Fruit fly (Drosophila melanogaster) whole organism, embryonic: Measurements from ENCODE around the gene Tim9b.

ENCODE experiments used
- ATbp ChIP-seq: fragments of 200-800 bp; sonication (Bioruptor generic); optimal IDR thresholded peaks from 2 replicates; lab custom pipeline; 2017; ENCODE audit warnings: missing biosample characterization, mild to moderate bottlenecking, missing genetic modification characterization, missing genetic modification reagents
- BEAF-32 ChIP-seq: fragments of 200-800 bp; sonication (Bioruptor generic); optimal IDR thresholded peaks from 3 replicates; lab custom pipeline; 2017; ENCODE audit warnings: missing biosample characterization, missing genetic modification characterization, mild to moderate bottlenecking, moderate library complexity, missing genetic modification reagents
- Blimp-1 ChIP-seq: fragments of 200-800 bp; sonication (Bioruptor generic); optimal IDR thresholded peaks from 3 replicates; lab custom pipeline; 2018; ENCODE audit warnings: missing biosample characterization, missing genetic modification characterization, mild to moderate bottlenecking, moderate library complexity, missing genetic modification reagents
- CG10274 ChIP-seq: fragments of 200-800 bp; sonication (Bioruptor generic); optimal IDR thresholded peaks from 3 replicates; lab custom pipeline; 2017; ENCODE audit warnings: missing biosample characterization, mild to moderate bottlenecking, missing genetic modification characterization
- CG10462 ChIP-seq: fragments of 200-800 bp; sonication (Bioruptor generic); optimal IDR thresholded peaks from 2 replicates; lab custom pipeline; 2016; ENCODE audit warnings: missing biosample characterization, missing genetic modification characterization
- CG12155 ChIP-seq: fragments of 200-800 bp; sonication (Bioruptor generic); optimal IDR thresholded peaks from 3 replicates; lab custom pipeline; 2016; ENCODE audit warnings: missing biosample characterization, missing genetic modification characterization
- CG13775 ChIP-seq: fragments of 200-800 bp; sonication (Bioruptor generic); optimal IDR thresholded peaks from 3 replicates; lab custom pipeline; 2017; ENCODE audit warnings: missing biosample characterization, mild to moderate bottlenecking, missing genetic modification characterization
- CG14965 ChIP-seq: fragments of 200-800 bp; sonication (Bioruptor generic); optimal IDR thresholded peaks from 2 replicates; lab custom pipeline; 2016; ENCODE audit warnings: missing biosample characterization, missing genetic modification characterization, borderline replicate concordance
- CG15514 ChIP-seq: fragments of 200-800 bp; sonication (Bioruptor generic); optimal IDR thresholded peaks from 3 replicates; lab custom pipeline; 2017; ENCODE audit warnings: missing biosample characterization, missing genetic modification characterization, mild to moderate bottlenecking, moderate library complexity, missing genetic modification reagents
- CG16815 ChIP-seq: fragments of 200-800 bp; sonication (Bioruptor generic); optimal IDR thresholded peaks from 3 replicates; lab custom pipeline; 2017; ENCODE audit warnings: missing biosample characterization, mild to moderate bottlenecking, missing genetic modification characterization
- CG17328 ChIP-seq: fragments of 200-800 bp; sonication (Bioruptor generic); IDR thresholded peaks from 2 replicates; pipeline ENCODE4 v1.3.6; 2022; ENCODE audit warnings: missing biosample characterization, missing genetic modification characterization
- CG30403 ChIP-seq: fragments of 200-800 bp; sonication (Bioruptor generic); optimal IDR thresholded peaks from 3 replicates; lab custom pipeline; 2016; ENCODE audit warnings: missing biosample characterization, missing genetic modification characterization
- CG31365 ChIP-seq: fragments of 200-800 bp; sonication (Bioruptor generic); optimal IDR thresholded peaks from 2 replicates; lab custom pipeline; 2018; ENCODE audit warnings: missing biosample characterization, mild to moderate bottlenecking, missing genetic modification characterization
- CG32767 ChIP-seq: fragments of 200-800 bp; sonication (Bioruptor generic); IDR thresholded peaks from 2 replicates; pipeline ENCODE4 v1.3.6; 2022; ENCODE audit warnings: missing biosample characterization, missing genetic modification characterization
- CG34376 ChIP-seq: fragments of 200-800 bp; sonication (Bioruptor generic); optimal IDR thresholded peaks from 2 replicates; lab custom pipeline; 2018; ENCODE audit warnings: missing biosample characterization, mild to moderate bottlenecking, missing genetic modification characterization
- CG5953 ChIP-seq: fragments of 200-800 bp; sonication (Bioruptor generic); IDR thresholded peaks from 2 replicates; pipeline ENCODE4 v1.3.6; 2022; ENCODE audit warnings: missing biosample characterization, missing genetic modification characterization
- CG9437 ChIP-seq: fragments of 200-800 bp; sonication (Bioruptor generic); optimal IDR thresholded peaks from 2 replicates; lab custom pipeline; 2018; ENCODE audit warnings: missing biosample characterization, mild to moderate bottlenecking, missing genetic modification characterization
- CG9797 ChIP-seq: fragments of 200-800 bp; sonication (Bioruptor generic); optimal IDR thresholded peaks from 3 replicates; lab custom pipeline; 2018; ENCODE audit warnings: missing biosample characterization, mild to moderate bottlenecking, missing genetic modification characterization
- D19A ChIP-seq: fragments of 200-800 bp; optimal IDR thresholded peaks from 3 replicates; lab custom pipeline; 2019; ENCODE audit warnings: missing biosample characterization, mild to moderate bottlenecking, missing genetic modification characterization, moderate library complexity
- Deaf1 ChIP-seq: fragments of 200-800 bp; optimal IDR thresholded peaks from 3 replicates; lab custom pipeline; 2019; ENCODE audit warnings: missing biosample characterization, mild to moderate bottlenecking, missing genetic modification characterization, moderate library complexity
- Ets97D ChIP-seq: fragments of 200-800 bp; sonication (Bioruptor generic); optimal IDR thresholded peaks from 3 replicates; lab custom pipeline; 2016; ENCODE audit warnings: missing biosample characterization, missing genetic modification characterization
- Fer3 ChIP-seq: fragments of 200-800 bp; sonication (Bioruptor generic); optimal IDR thresholded peaks from 2 replicates; lab custom pipeline; 2018; ENCODE audit warnings: missing biosample characterization, mild to moderate bottlenecking, missing genetic modification characterization, moderate library complexity
- HHEX ChIP-seq: fragments of 200-800 bp; sonication (Bioruptor generic); optimal IDR thresholded peaks from 3 replicates; lab custom pipeline; 2017; ENCODE audit warnings: missing biosample characterization, mild to moderate bottlenecking, missing genetic modification characterization, missing genetic modification reagents
- HmgZ ChIP-seq: fragments of 200-800 bp; sonication (Bioruptor generic); optimal IDR thresholded peaks from 2 replicates; lab custom pipeline; 2018; ENCODE audit warnings: missing biosample characterization, mild to moderate bottlenecking, missing genetic modification characterization
- NC2α ChIP-seq: fragments of 200-800 bp; sonication (Bioruptor generic); optimal IDR thresholded peaks from 2 replicates; lab custom pipeline; 2016; ENCODE audit warnings: missing biosample characterization, missing genetic modification characterization
- Tbp ChIP-seq: fragments of >200 bp; optimal IDR thresholded peaks from 2 replicates; lab custom pipeline; 2018; ENCODE audit warnings: missing biosample characterization, missing genetic modification characterization
- Usf ChIP-seq: fragments of 200-800 bp; sonication (Bioruptor generic); optimal IDR thresholded peaks from 2 replicates; lab custom pipeline; 2017; ENCODE audit warnings: missing genotype, missing biosample characterization, missing genetic modification characterization
- Xbp1 ChIP-seq: fragments of 200-800 bp; sonication (Bioruptor generic); optimal IDR thresholded peaks from 3 replicates; lab custom pipeline; 2016; ENCODE audit warnings: missing biosample characterization, mild to moderate bottlenecking, missing genetic modification characterization
- abd-A ChIP-seq: fragments of 200-800 bp; sonication (Bioruptor generic); optimal IDR thresholded peaks from 3 replicates; lab custom pipeline; 2019; ENCODE audit warnings: missing biosample characterization, mild to moderate bottlenecking, missing genetic modification characterization, moderate library complexity
- ac ChIP-seq: fragments of 200-800 bp; sonication (Bioruptor generic); optimal IDR thresholded peaks from 3 replicates; lab custom pipeline; 2017; ENCODE audit warnings: missing biosample characterization, mild to moderate bottlenecking, missing genetic modification characterization
- ap ChIP-seq: fragments of 200-800 bp; sonication (Bioruptor generic); IDR thresholded peaks from 2 replicates; pipeline ENCODE4 v1.3.6; 2022; ENCODE audit warnings: missing biosample characterization, missing genetic modification characterization
- bab2 ChIP-seq: fragments of 200-800 bp; sonication (Bioruptor generic); optimal IDR thresholded peaks from 2 replicates; lab custom pipeline; 2016; ENCODE audit warnings: missing biosample characterization, missing genetic modification characterization
- br ChIP-seq: fragments of >200 bp; optimal IDR thresholded peaks from 2 replicates; lab custom pipeline; 2017
- cato ChIP-seq: fragments of 200-800 bp; sonication (Bioruptor generic); optimal IDR thresholded peaks from 2 replicates; lab custom pipeline; 2016; ENCODE audit warnings: missing biosample characterization, missing genetic modification characterization, borderline replicate concordance
- danr ChIP-seq: fragments of 200-800 bp; sonication (Bioruptor generic); IDR thresholded peaks from 2 replicates; pipeline ENCODE4 v1.3.6; 2022; ENCODE audit warnings: missing biosample characterization, missing genetic modification characterization
- dysf ChIP-seq: fragments of 200-800 bp; sonication (Bioruptor generic); IDR thresholded peaks from 3 replicates; pipeline ENCODE4 v1.3.6; 2022; ENCODE audit warnings: missing biosample characterization, missing genetic modification characterization
- ems ChIP-seq: fragments of 200-800 bp; sonication (Bioruptor generic); optimal IDR thresholded peaks from 3 replicates; lab custom pipeline; 2016; ENCODE audit warnings: missing biosample characterization, missing genetic modification characterization
- exex ChIP-seq: fragments of 200-800 bp; sonication (Bioruptor generic); optimal IDR thresholded peaks from 4 replicates; lab custom pipeline; 2018; ENCODE audit warnings: missing biosample characterization, mild to moderate bottlenecking, missing genetic modification characterization, moderate library complexity
- gem ChIP-seq: fragments of 200-800 bp; sonication (Bioruptor generic); optimal IDR thresholded peaks from 2 replicates; lab custom pipeline; 2019; ENCODE audit warnings: missing biosample characterization, mild to moderate bottlenecking, missing genetic modification characterization, moderate library complexity
- her ChIP-seq: fragments of 200-800 bp; sonication (Bioruptor generic); optimal IDR thresholded peaks from 2 replicates; lab custom pipeline; 2016; ENCODE audit warnings: missing biosample characterization, missing genetic modification characterization
- oc ChIP-seq: fragments of 200-800 bp; sonication (Bioruptor generic); optimal IDR thresholded peaks from 2 replicates; lab custom pipeline; 2018; ENCODE audit warnings: missing biosample characterization, mild to moderate bottlenecking, missing genetic modification characterization, moderate library complexity
- odd ChIP-seq: fragments of 200-800 bp; sonication (Bioruptor generic); optimal IDR thresholded peaks from 2 replicates; lab custom pipeline; 2017; ENCODE audit warnings: missing biosample characterization, mild to moderate bottlenecking, missing genetic modification characterization
- otp ChIP-seq: fragments of 200-800 bp; sonication (Bioruptor generic); IDR thresholded peaks from 3 replicates; pipeline ENCODE4, ENCODE4 v1.3.6; 2022; ENCODE audit warnings: missing biosample characterization, missing genetic modification characterization
- pros ChIP-seq: fragments of 200-800 bp; sonication (Bioruptor generic); optimal IDR thresholded peaks from 3 replicates; lab custom pipeline; 2019; ENCODE audit warnings: missing biosample characterization, mild to moderate bottlenecking, missing genetic modification characterization, moderate library complexity
- shn ChIP-seq: fragments of 200-800 bp; sonication (Bioruptor generic); optimal IDR thresholded peaks from 3 replicates; lab custom pipeline; 2016; ENCODE audit warnings: missing biosample characterization, missing genetic modification characterization
- sima ChIP-seq: fragments of 200-800 bp; sonication (Bioruptor generic); optimal IDR thresholded peaks from 2 replicates; lab custom pipeline; 2016; ENCODE audit warnings: missing biosample characterization, missing genetic modification characterization
- sob ChIP-seq: fragments of 200-800 bp; sonication (Bioruptor generic); IDR thresholded peaks from 2 replicates; pipeline ENCODE4 v1.3.6; 2022; ENCODE audit warnings: missing biosample characterization, missing genetic modification characterization
- tna ChIP-seq: fragments of 200-800 bp; sonication (Bioruptor generic); IDR thresholded peaks from 2 replicates; pipeline ENCODE4 v1.3.6; 2022; ENCODE audit warnings: missing biosample characterization, missing genetic modification characterization; ENCODE audit not compliant: partially characterized antibody
- vvl ChIP-seq: fragments of 200-800 bp; sonication (Bioruptor generic); IDR thresholded peaks from 2 replicates; pipeline ENCODE4 v1.3.6; 2022; ENCODE audit warnings: missing biosample characterization, missing genetic modification characterization
- wdn ChIP-seq: fragments of 200-800 bp; sonication (Bioruptor generic); IDR thresholded peaks from 2 replicates; pipeline ENCODE4 v1.3.6; 2022; ENCODE audit warnings: missing biosample characterization, missing genetic modification characterization
- zfh1 ChIP-seq: fragments of 200-800 bp; sonication (Bioruptor generic); IDR thresholded peaks from 3 replicates; pipeline ENCODE4 v1.3.6; 2022; ENCODE audit warnings: missing biosample characterization, missing genetic modification characterization

Gene Tim9b

dm6 chrX:19666991-19667409, 48.7 kb upstream of the Tim9b start, which contains the start of gene Zw (continued):
- peak; percentile 65 for TF ChIP-seq Deaf1 (tag; lab: Kevin White, UChicago)
- TF ChIP-seq CG5953 (GFP tag; lab: Robert Waterston, UW) = no peak
- peak; percentile 32 for TF ChIP-seq bab2
- TF ChIP-seq NC2α (GFP tag; lab: Kevin White, UChicago) = no peak
- peak; percentile 48 for TF ChIP-seq Fer3 (tag; lab: Kevin White, UChicago)
- no peak for TF ChIP-seq Ets97D
- TF ChIP-seq ATbp (GFP tag; lab: Kevin White, UChicago) = peak; percentile 7
- 0 out of 3 replicates have a peak, but pooled peaks have one; percentile 40 for TF ChIP-seq otp (GFP tag; lab: Robert Waterston, UW)
- no peak for TF ChIP-seq her (GFP tag; lab: Kevin White, UChicago)
- TF ChIP-seq ap (GFP tag; lab: Robert Waterston, UW) = no peak
- TF ChIP-seq ems (GFP tag; lab: Kevin White, UChicago) = no peak
- peak; percentile 59 for TF ChIP-seq gem
- no peak for TF ChIP-seq CG31365
- peak; percentile 7 for TF ChIP-seq CG15514 (GFP tag; lab: Kevin White, UChicago)
- TF ChIP-seq CG32767 (GFP tag; lab: Robert Waterston, UW) = no peak
- no peak for TF ChIP-seq oc
- TF ChIP-seq wdn (GFP tag; lab: Robert Waterston, UW) = 0 out of 2 replicates have a peak, but pooled peaks have one; percentile 28
- no peak for TF ChIP-seq CG10274
- TF ChIP-seq CG14965 = no peak
- peak; percentile 35 for TF ChIP-seq shn
- TF ChIP-seq BEAF-32 (GFP tag; lab: Kevin White, UChicago) = no peak
- TF ChIP-seq CG10462 (GFP tag; lab: Kevin White, UChicago) = no peak
- no peak for TF ChIP-seq pros (GFP tag; lab: Kevin White, UChicago)
- TF ChIP-seq ac (GFP tag; lab: Kevin White, UChicago) = no peak
- no peak for TF ChIP-seq CG13775 (GFP tag; lab: Kevin White, UChicago)
- peak; percentile 62; the same call in 2 of the 3 replicates for TF ChIP-seq zfh1 (GFP tag; lab: Robert Waterston, UW)
- peak; percentile 45 for TF ChIP-seq Xbp1 (GFP tag; lab: Kevin White, UChicago)
- TF ChIP-seq CG9437 (GFP tag; lab: Kevin White, UChicago) = no peak
- TF ChIP-seq CG17328 (GFP tag; lab: Robert Waterston, UW) = peak; percentile 37; the same call in 1 of the 2 replicates
- peak; percentile 38 for TF ChIP-seq CG34376 (GFP tag; lab: Kevin White, UChicago)
- TF ChIP-seq Tbp (GFP tag; lab: Kevin White, UChicago) = no peak
- no peak for TF ChIP-seq cato
- TF ChIP-seq tna (GFP tag; lab: Robert Waterston, UW) = no peak
- TF ChIP-seq sob = peak; percentile 67
- no peak for TF ChIP-seq br
- TF ChIP-seq odd (GFP tag; lab: Kevin White, UChicago) = no peak
- TF ChIP-seq CG12155 (GFP tag; lab: Kevin White, UChicago) = peak; percentile 19
- TF ChIP-seq CG9797 = no peak
- TF ChIP-seq vvl = peak; percentile 84
- peak; percentile 62 for TF ChIP-seq HmgZ (tag; lab: Kevin White, UChicago)
- peak; percentile 7 for TF ChIP-seq exex (tag; lab: Kevin White, UChicago)
- TF ChIP-seq dysf (GFP tag; lab: Robert Waterston, UW) = peak; percentile 72
- TF ChIP-seq CG30403 (GFP tag; lab: Kevin White, UChicago) = peak; percentile 60
- peak; percentile 45 for TF ChIP-seq CG16815
- peak; percentile 46 for TF ChIP-seq D19A
- peak; percentile 35 for TF ChIP-seq Usf (GFP tag; lab: Kevin White, UChicago)
- no peak for TF ChIP-seq abd-A (tag; lab: Kevin White, UChicago)
- TF ChIP-seq HHEX (GFP tag; lab: Kevin White, UChicago) = peak; percentile 19
- no peak for TF ChIP-seq sima (GFP tag; lab: Kevin White, UChicago)
- no peak for TF ChIP-seq danr (GFP tag; lab: Robert Waterston, UW)
- TF ChIP-seq Blimp-1 (GFP tag; lab: Kevin White, UChicago) = no peak
